Fruit fly (Drosophila melanogaster) whole organism, embryonic: Measurements from ENCODE around the gene CG32295.

Experiments used
- Ada2b ChIP-seq: fragments of 200-800 bp; sonication (Bioruptor generic); IDR thresholded peaks from 2 replicates; pipeline ENCODE4 v1.3.6; 2022; ENCODE audit warnings: missing biosample characterization, missing genetic modification characterization
- Adf1 ChIP-seq: fragments of 200-800 bp; sonication (Bioruptor generic); IDR thresholded peaks from 2 replicates; pipeline ENCODE4 v1.3.6; 2022; ENCODE audit warnings: missing biosample characterization, missing genetic modification characterization
- Aef1 ChIP-seq: fragments of 200-800 bp; sonication (Bioruptor generic); IDR thresholded peaks from 3 replicates; pipeline ENCODE4 v1.3.6; 2022; ENCODE audit warnings: missing biosample characterization, missing genetic modification characterization
- BtbVII ChIP-seq: fragments of 200-800 bp; sonication (Bioruptor generic); optimal IDR thresholded peaks from 3 replicates; lab custom pipeline; 2017; ENCODE audit warnings: missing biosample characterization, mild to moderate bottlenecking, missing genetic modification characterization
- CG10274 ChIP-seq: fragments of 200-800 bp; sonication (Bioruptor generic); optimal IDR thresholded peaks from 3 replicates; lab custom pipeline; 2017; ENCODE audit warnings: missing biosample characterization, mild to moderate bottlenecking, missing genetic modification characterization
- CG12071 ChIP-seq: fragments of 200-800 bp; sonication (Bioruptor generic); optimal IDR thresholded peaks from 3 replicates; lab custom pipeline; 2018; ENCODE audit warnings: missing biosample characterization, mild to moderate bottlenecking, missing genetic modification characterization
- CG12659 ChIP-seq: fragments of 200-800 bp; sonication (Bioruptor generic); optimal IDR thresholded peaks from 3 replicates; lab custom pipeline; 2017; ENCODE audit warnings: mild to moderate bottlenecking, missing biosample characterization, missing genetic modification reagents, missing genetic modification characterization
- CG13287 ChIP-seq: fragments of 200-800 bp; sonication (Bioruptor generic); IDR thresholded peaks from 2 replicates; pipeline ENCODE4 v1.3.6; 2022; ENCODE audit warnings: missing biosample characterization, missing genetic modification characterization; ENCODE audit not compliant: partially characterized antibody
- CG15073 ChIP-seq: fragments of 200-800 bp; sonication (Bioruptor generic); optimal IDR thresholded peaks from 2 replicates; lab custom pipeline; 2016; ENCODE audit warnings: missing biosample characterization, missing genetic modification characterization
- CG16813 ChIP-seq: fragments of 200-800 bp; sonication (Bioruptor generic); IDR thresholded peaks from 3 replicates; pipeline ENCODE4 v1.3.6; 2022; ENCODE audit warnings: missing biosample characterization, missing genetic modification characterization; ENCODE audit not compliant: partially characterized antibody
- CG18619 ChIP-seq: fragments of 200-800 bp; sonication (Bioruptor generic); optimal IDR thresholded peaks from 3 replicates; lab custom pipeline; 2017; ENCODE audit warnings: missing biosample characterization, mild to moderate bottlenecking, missing genetic modification characterization
- CG2889 ChIP-seq: fragments of 200-800 bp; sonication (Bioruptor generic); IDR thresholded peaks from 3 replicates; pipeline ENCODE4 v1.3.6; 2022; ENCODE audit warnings: missing biosample characterization, missing genetic modification characterization
- CG31365 ChIP-seq: fragments of 200-800 bp; sonication (Bioruptor generic); optimal IDR thresholded peaks from 2 replicates; lab custom pipeline; 2018; ENCODE audit warnings: missing biosample characterization, mild to moderate bottlenecking, missing genetic modification characterization
- CG33213 ChIP-seq: fragments of 200-800 bp; sonication (Bioruptor generic); optimal IDR thresholded peaks from 3 replicates; lab custom pipeline; 2016; ENCODE audit warnings: missing biosample characterization, missing genetic modification characterization
- CG33557 ChIP-seq: fragments of 200-800 bp; sonication (Bioruptor generic); optimal IDR thresholded peaks from 2 replicates; lab custom pipeline; 2019; ENCODE audit warnings: missing biosample characterization, mild to moderate bottlenecking, missing genetic modification characterization, moderate library complexity
- CG7357 ChIP-seq: fragments of 200-800 bp; sonication (Bioruptor generic); IDR thresholded peaks from 3 replicates; pipeline ENCODE4 v1.3.6; 2022; ENCODE audit warnings: missing biosample characterization, missing genetic modification characterization
- CG7963 ChIP-seq: fragments of 200-800 bp; sonication (Bioruptor generic); IDR thresholded peaks from 3 replicates; pipeline ENCODE4 v1.3.6; 2022; ENCODE audit warnings: missing biosample characterization, missing genetic modification characterization; ENCODE audit not compliant: partially characterized antibody
- CG7987 ChIP-seq: fragments of 200-800 bp; sonication (Bioruptor generic); optimal IDR thresholded peaks from 2 replicates; lab custom pipeline; 2018; ENCODE audit warnings: missing biosample characterization, mild to moderate bottlenecking, missing genetic modification characterization, moderate library complexity
- CG8478 ChIP-seq: fragments of >200 bp; optimal IDR thresholded peaks from 2 replicates; lab custom pipeline; 2018
- CG8765 ChIP-seq: fragments of 200-800 bp; sonication (Bioruptor generic); IDR thresholded peaks from 2 replicates; pipeline ENCODE4 v1.3.6; 2022; ENCODE audit warnings: missing biosample characterization, missing genetic modification characterization
- D19A ChIP-seq: fragments of 200-800 bp; optimal IDR thresholded peaks from 3 replicates; lab custom pipeline; 2019; ENCODE audit warnings: missing biosample characterization, mild to moderate bottlenecking, missing genetic modification characterization, moderate library complexity
- HLH54F ChIP-seq: fragments of 200-800 bp; sonication (Bioruptor generic); optimal IDR thresholded peaks from 3 replicates; lab custom pipeline; 2016; ENCODE audit warnings: missing biosample characterization, missing genetic modification characterization
- Hand ChIP-seq: fragments of 200-800 bp; sonication (Bioruptor generic); optimal IDR thresholded peaks from 2 replicates; lab custom pipeline; 2017; ENCODE audit warnings: mild to moderate bottlenecking, missing biosample characterization, missing genetic modification reagents, missing genetic modification characterization
- Jarid2 ChIP-seq: fragments of 200-800 bp; sonication (Bioruptor generic); optimal IDR thresholded peaks from 3 replicates; lab custom pipeline; 2017; ENCODE audit warnings: mild to moderate bottlenecking, missing biosample characterization, missing genetic modification reagents, missing genetic modification characterization
- Kr ChIP-seq: fragments of 200-800 bp; sonication (Bioruptor generic); optimal IDR thresholded peaks from 2 replicates; lab custom pipeline; 2017; ENCODE audit warnings: missing biosample characterization, mild to moderate bottlenecking, missing genetic modification characterization
- Mad ChIP-seq: fragments of 200-800 bp; sonication (Bioruptor generic); optimal IDR thresholded peaks from 2 replicates; lab custom pipeline; 2016; ENCODE audit warnings: missing biosample characterization, missing genetic modification characterization
- Sry-δ ChIP-seq: fragments of 200-800 bp; sonication (Bioruptor generic); optimal IDR thresholded peaks from 2 replicates; lab custom pipeline; 2016; ENCODE audit warnings: missing biosample characterization, missing genetic modification characterization
- Trl ChIP-seq, 3 experiments: fragments of >200 bp in 2 of 3; fragments of 200-800 bp in 1 of 3; sonication (Bioruptor generic) in 1 of 3; optimal IDR thresholded peaks; 2 replicates in 1 of 3; 3 replicates in 2 of 3; lab custom pipeline; 2016 to 2017; ENCODE audit warnings: missing biosample characterization in 1 of 3, missing genetic modification characterization in 1 of 3
- YL-1 ChIP-seq: fragments of 200-800 bp; sonication (Bioruptor generic); optimal IDR thresholded peaks from 3 replicates; lab custom pipeline; 2017; ENCODE audit warnings: missing biosample characterization, mild to moderate bottlenecking, missing genetic modification characterization
- chinmo ChIP-seq: fragments of 200-800 bp; sonication (Bioruptor generic); IDR thresholded peaks from 4 replicates; pipeline ENCODE4 v1.3.6; 2022; ENCODE audit warnings: missing biosample characterization, missing genetic modification characterization; ENCODE audit not compliant: partially characterized antibody
- corto ChIP-seq: fragments of 200-800 bp; sonication (Bioruptor generic); optimal IDR thresholded peaks from 2 replicates; lab custom pipeline; 2016; ENCODE audit warnings: missing biosample characterization, mild to moderate bottlenecking, missing genetic modification characterization, moderate library complexity
- ftz-f1 ChIP-seq: fragments of 200-800 bp; sonication (Bioruptor generic); optimal IDR thresholded peaks from 2 replicates; lab custom pipeline; 2016; ENCODE audit warnings: missing biosample characterization, missing genetic modification characterization
- fu2 ChIP-seq: fragments of 200-800 bp; sonication (Bioruptor generic); optimal IDR thresholded peaks from 2 replicates; lab custom pipeline; 2016; ENCODE audit warnings: missing biosample characterization, missing genetic modification characterization
- hkb ChIP-seq, 2 experiments: fragments of 200-800 bp in 1 of 2; fragments of >200 bp in 1 of 2; sonication (Bioruptor generic) in 1 of 2; IDR thresholded peaks in 1 of 2; optimal IDR thresholded peaks in 1 of 2; 2 replicates each; pipeline versions ENCODE4 v1.3.6 to Lab custom; 2017 to 2022; ENCODE audit warnings: missing biosample characterization in 1 of 2, missing genetic modification characterization in 1 of 2
- kah ChIP-seq: fragments of 200-800 bp; sonication (Bioruptor generic); optimal IDR thresholded peaks from 2 replicates; lab custom pipeline; 2018; ENCODE audit warnings: missing biosample characterization, mild to moderate bottlenecking, missing genetic modification characterization
- lola ChIP-seq, 3 experiments: fragments of >200 bp in 2 of 3; fragments of 200-800 bp in 1 of 3; sonication (Bioruptor generic) in 1 of 3; optimal IDR thresholded peaks; 2 replicates each; lab custom pipeline; 2017 to 2019; ENCODE audit warnings: missing biosample characterization in 3 of 3, missing genetic modification characterization in 3 of 3, mild to moderate bottlenecking in 1 of 3, moderate library complexity in 1 of 3
- maf-S ChIP-seq: fragments of 200-800 bp; sonication (Bioruptor generic); optimal IDR thresholded peaks from 2 replicates; lab custom pipeline; 2016; ENCODE audit warnings: missing biosample characterization, missing genetic modification characterization
- nom ChIP-seq: fragments of 200-800 bp; sonication (Bioruptor generic); optimal IDR thresholded peaks from 2 replicates; lab custom pipeline; 2017; ENCODE audit warnings: missing biosample characterization, missing genetic modification characterization, mild to moderate bottlenecking, moderate library complexity, missing genetic modification reagents
- otp ChIP-seq: fragments of 200-800 bp; sonication (Bioruptor generic); IDR thresholded peaks from 3 replicates; pipeline ENCODE4, ENCODE4 v1.3.6; 2022; ENCODE audit warnings: missing biosample characterization, missing genetic modification characterization
- sr ChIP-seq: fragments of 200-800 bp; sonication (Bioruptor generic); IDR thresholded peaks from 3 replicates; pipeline ENCODE4 v1.3.6; 2022; ENCODE audit warnings: missing biosample characterization, missing genetic modification characterization
- tgo ChIP-seq: fragments of 200-800 bp; sonication (Bioruptor generic); IDR thresholded peaks from 3 replicates; pipeline ENCODE4 v1.3.6; 2022; ENCODE audit warnings: missing biosample characterization, missing genetic modification characterization
- tna ChIP-seq: fragments of 200-800 bp; sonication (Bioruptor generic); IDR thresholded peaks from 2 replicates; pipeline ENCODE4 v1.3.6; 2022; ENCODE audit warnings: missing biosample characterization, missing genetic modification characterization; ENCODE audit not compliant: partially characterized antibody

Gene CG32295

DNA sequence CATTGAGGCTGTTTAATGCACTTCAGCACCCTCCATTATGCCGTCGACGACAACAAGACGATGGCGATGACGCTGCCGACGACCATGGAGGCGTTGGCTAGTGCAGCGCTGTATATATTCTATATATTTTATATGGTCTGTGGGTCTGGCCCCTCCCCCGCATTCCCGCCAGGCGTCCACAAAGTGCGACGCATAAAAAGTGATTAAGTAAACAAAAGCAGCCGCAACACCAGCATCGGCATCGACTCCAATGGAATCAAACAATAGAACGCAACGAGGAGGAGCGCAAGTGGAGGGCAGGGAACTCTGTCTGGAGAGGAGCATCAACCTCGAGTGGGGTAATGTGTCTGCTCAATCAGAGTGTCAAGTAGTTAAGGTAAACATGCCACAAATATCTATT is 41.5 kb upstream of the CG32295 start (continued):
- TF ChIP-seq corto (GFP tag; lab: Kevin White, UChicago): no peak
- no peak for TF ChIP-seq Kr (GFP tag; lab: Kevin White, UChicago)
- TF ChIP-seq CG33557 (GFP tag; lab: Kevin White, UChicago): no peak
- no peak for TF ChIP-seq lola (GFP tag; optimal IDR thresholded peaks at IDR 0.05; lab: Kevin White, UChicago)
- no peak for TF ChIP-seq BtbVII (GFP tag; lab: Kevin White, UChicago)
- TF ChIP-seq Mad: no peak

DNA sequence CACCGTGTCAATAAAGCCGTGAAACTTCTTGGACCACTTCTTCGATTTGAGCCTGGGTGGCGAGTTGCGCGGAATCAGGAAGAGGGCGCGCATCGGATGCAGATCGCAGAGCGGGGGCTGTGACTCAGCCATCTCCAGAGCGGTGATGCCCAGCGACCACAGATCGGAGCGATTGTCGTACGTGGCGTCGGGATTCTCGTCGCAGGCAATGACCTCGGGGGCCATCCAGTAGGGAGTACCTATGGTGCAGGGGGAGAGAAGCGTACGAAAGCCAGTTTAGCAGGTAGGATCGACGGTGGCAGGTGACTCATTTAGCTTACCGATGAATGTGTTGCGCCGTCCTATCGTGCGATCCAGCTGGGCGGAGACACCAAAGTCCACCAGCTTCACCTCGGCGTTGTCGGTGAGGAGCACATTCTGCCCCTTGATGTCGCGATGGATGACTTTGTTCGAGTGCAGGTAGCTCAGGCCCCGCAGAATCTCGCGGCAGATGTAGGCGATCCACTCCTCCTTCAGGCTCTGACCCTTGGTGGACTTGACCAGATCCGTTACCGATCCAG is 40.4 kb upstream of the CG32295 start:
- TF ChIP-seq fu2 (GFP tag; lab: Kevin White, UChicago) (no peak), CG2889 (GFP tag; lab: Robert Waterston, UW) (0 out of 3 replicates have a peak, but pooled peaks have one; percentile 12), CG8478 (lab: Kevin White, UChicago) (peak; percentile 67), CG10274 (GFP tag; lab: Kevin White, UChicago) (no peak), CG15073 (GFP tag; lab: Kevin White, UChicago) (no peak), CG12659 (GFP tag; lab: Kevin White, UChicago) (no peak), Aef1 (GFP tag; lab: Robert Waterston, UW) (no peak), otp (GFP tag; lab: Robert Waterston, UW) (no peak), Ada2b (GFP tag; lab: Robert Waterston, UW) (no peak), nom (GFP tag; lab: Kevin White, UChicago) (peak; percentile 78), sr (GFP tag; lab: Robert Waterston, UW) (no peak), CG8765 (GFP tag; lab: Robert Waterston, UW) (no peak), CG7963 (no peak), tna (no peak)

DNA sequence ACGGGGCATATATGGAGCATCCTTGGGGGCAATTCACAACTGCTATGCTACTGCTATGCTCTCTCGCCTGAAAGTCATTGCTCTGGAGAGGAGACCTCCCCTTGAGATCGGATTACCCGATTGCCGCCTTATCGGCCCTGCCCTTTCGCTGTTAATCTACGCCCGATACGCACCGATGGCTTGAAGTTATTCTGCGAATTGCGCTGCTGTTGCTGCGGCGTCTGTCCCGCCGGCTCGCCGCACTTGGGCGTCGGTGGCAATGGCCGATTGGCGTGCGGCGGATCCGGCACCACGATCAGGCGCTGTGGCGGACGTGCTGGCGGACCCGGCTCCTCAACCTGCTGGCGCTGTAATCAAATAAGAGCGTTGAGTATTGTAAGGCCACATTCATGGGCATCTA is 39.3 kb upstream of the CG32295 start:
- TF ChIP-seq ftz-f1 (GFP tag; lab: Kevin White, UChicago) (peak; percentile 3), CG7357 (GFP tag; lab: Robert Waterston, UW) (no peak), CG33213 (GFP tag; lab: Kevin White, UChicago) (no peak)

DNA sequence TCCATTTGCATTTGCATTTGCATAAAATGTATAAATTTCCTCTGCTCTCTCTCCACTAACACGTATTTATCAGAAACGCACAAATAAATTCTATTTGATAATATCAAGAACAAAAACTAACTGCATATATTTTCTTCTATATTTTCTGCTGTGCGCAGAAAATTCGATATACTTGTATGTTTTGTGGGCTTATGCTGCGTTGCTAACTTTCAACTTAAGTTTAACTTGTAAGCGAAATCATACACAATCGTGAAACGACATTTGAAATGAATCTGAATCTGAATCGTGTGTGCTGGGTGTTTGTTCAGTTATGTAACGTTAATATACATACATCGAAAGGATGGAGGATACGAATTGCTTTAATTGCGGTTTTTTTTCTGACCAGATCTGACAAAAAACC is 28.9 kb upstream of the CG32295 start:
- TF ChIP-seq kah (GFP tag; lab: Kevin White, UChicago): no peak
- no peak for TF ChIP-seq Adf1 (GFP tag; lab: Robert Waterston, UW)
- TF ChIP-seq CG13287 (GFP tag; lab: Robert Waterston, UW): no peak
- no peak for TF ChIP-seq chinmo (GFP tag; lab: Robert Waterston, UW)

DNA sequence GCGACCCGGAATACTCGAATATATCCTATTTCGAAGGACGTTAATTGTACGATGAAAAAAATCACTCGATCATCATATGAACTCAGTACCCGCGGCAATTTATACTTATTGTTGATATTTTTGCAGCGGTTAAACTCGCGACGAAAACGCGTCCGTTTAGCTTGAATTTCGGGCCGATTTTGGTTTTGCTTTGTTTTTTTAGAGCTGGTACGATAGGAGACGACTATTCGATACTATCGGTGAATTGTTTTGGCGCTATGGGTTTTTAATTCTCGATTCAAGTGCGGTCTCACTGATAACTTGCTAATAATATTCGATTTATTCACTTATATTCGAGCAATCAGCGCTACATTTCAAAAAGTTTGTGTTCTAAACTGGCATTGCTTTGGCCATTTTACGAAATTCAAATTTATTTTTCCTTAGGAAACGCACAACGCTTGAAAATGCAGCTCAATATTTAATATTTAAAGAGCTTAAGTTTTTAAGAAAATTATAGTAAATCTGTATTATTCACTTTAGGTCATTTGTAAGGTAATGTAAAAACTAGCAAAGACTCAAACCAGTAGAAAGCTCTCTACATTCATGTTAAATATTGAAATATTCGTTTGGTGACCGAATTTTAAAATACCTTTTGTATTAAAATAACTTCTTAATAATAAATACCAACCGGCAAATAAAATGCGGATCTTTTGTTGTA is 27.5 kb upstream of the CG32295 start, which contains the start of gene Spn:
Spn (minus strand) TSS at position 175 of the 697 bp plus-strand sequence.
- peak; percentile 11 for TF ChIP-seq CG18619 (GFP tag; lab: Kevin White, UChicago)
- TF ChIP-seq Hand: peak; percentile 13
- TF ChIP-seq Trl (optimal IDR thresholded peaks at IDR 0.05; lab: Kevin White, UChicago): no peak
- TF ChIP-seq Trl (GFP tag; optimal IDR thresholded peaks at IDR 0.05; lab: Kevin White, UChicago): no peak
- peak; percentile 16 for TF ChIP-seq HLH54F (GFP tag; lab: Kevin White, UChicago)
- TF ChIP-seq Jarid2 (GFP tag; lab: Kevin White, UChicago): peak; percentile 81
- TF ChIP-seq tgo (GFP tag; lab: Robert Waterston, UW): no peak
- peak; percentile 98 for TF ChIP-seq CG16813 (GFP tag; lab: Robert Waterston, UW)
- TF ChIP-seq hkb (optimal IDR thresholded peaks at IDR 0.05; lab: Kevin White, UChicago): no peak
- TF ChIP-seq hkb (GFP tag; IDR thresholded peaks at IDR 0.05; lab: Robert Waterston, UW): peak; percentile 47; the same call in 1 of the 2 replicates
- peak; percentile 3 for TF ChIP-seq YL-1 (GFP tag; lab: Kevin White, UChicago)
- TF ChIP-seq CG7987 (GFP tag; lab: Kevin White, UChicago): peak; percentile 66
- TF ChIP-seq CG12071 (GFP tag; lab: Kevin White, UChicago): no peak
- TF ChIP-seq maf-S (GFP tag; lab: Kevin White, UChicago): peak; percentile 26
- peak; percentile 39 for TF ChIP-seq CG31365 (tag; lab: Kevin White, UChicago)
- peak; percentile 98 for TF ChIP-seq Sry-δ (GFP tag; lab: Kevin White, UChicago)
- TF ChIP-seq D19A (tag; lab: Kevin White, UChicago): peak; percentile 84
